Worm (Caenorhabditis elegans): ENCODE measurements around the gene F57H12.5.
A peak's percentile ranks its signal among the peaks of the same experiment; 100 is the strongest.

Gene F57H12.5

ce11 chrIV:8005376-8005775 is 38.3 kb downstream of the F57H12.5 start:
- TF ChIP-seq blmp-1 (tag; optimal IDR thresholded peaks at IDR 0.05) (no peak), zip-8 (tag; optimal IDR thresholded peaks at IDR 0.05) (no peak), snpc-4 (tag; optimal IDR thresholded peaks at IDR 0.05) (no peak), pha-4 (tag; optimal IDR thresholded peaks at IDR 0.05) (no peak), unc-39 (tag; optimal IDR thresholded peaks at IDR 0.05) (no peak), ztf-11 (tag; optimal IDR thresholded peaks at IDR 0.05) (no peak), sptf-1 (tag; optimal IDR thresholded peaks at IDR 0.05) (no peak), drap-1 (GFP tag; optimal IDR thresholded peaks at IDR 0.05) (no peak), ceh-83 (GFP tag; optimal IDR thresholded peaks at IDR 0.05) (no peak), ceh-39 (tag; optimal IDR thresholded peaks at IDR 0.05) (no peak), unc-62 (GFP tag; optimal IDR thresholded peaks at IDR 0.05) (no peak)

DNA sequence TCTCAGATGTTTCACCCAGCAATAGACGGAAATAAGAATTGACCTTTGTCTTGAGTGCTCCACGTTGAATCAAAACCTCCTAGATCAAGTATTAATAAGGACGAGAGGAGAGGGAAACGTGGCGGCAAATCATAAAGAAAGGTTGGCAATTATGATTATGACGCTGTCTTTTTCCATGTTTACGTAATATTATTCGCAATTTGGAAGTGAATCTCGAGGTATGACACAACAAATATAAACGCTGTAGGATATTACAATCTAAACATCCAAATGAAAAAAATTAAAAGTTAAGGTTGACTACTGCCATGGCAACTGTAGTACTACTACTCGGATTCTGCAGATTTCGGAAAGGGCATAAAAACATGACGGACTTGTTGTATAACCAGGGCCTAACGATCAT is 39.1 kb downstream of the F57H12.5 start:
- TF ChIP-seq sem-2 (GFP tag; optimal IDR thresholded peaks at IDR 0.05) (no peak), elt-1 (tag; optimal IDR thresholded peaks at IDR 0.05; ENCODE audit: borderline replicate concordance, insufficient read depth) (no peak), ham-2 (GFP tag; optimal IDR thresholded peaks at IDR 0.05) (no peak), nhr-2 (tag; optimal IDR thresholded peaks at IDR 0.05) (peak; percentile 68), bed-3 (GFP tag; optimal IDR thresholded peaks at IDR 0.05) (no peak), zip-8 (tag; optimal IDR thresholded peaks at IDR 0.05) (peak; percentile 51), ces-1 (GFP tag; optimal IDR thresholded peaks at IDR 0.05) (no peak), pha-4 (tag; optimal IDR thresholded peaks at IDR 0.05) (no peak)

DNA sequence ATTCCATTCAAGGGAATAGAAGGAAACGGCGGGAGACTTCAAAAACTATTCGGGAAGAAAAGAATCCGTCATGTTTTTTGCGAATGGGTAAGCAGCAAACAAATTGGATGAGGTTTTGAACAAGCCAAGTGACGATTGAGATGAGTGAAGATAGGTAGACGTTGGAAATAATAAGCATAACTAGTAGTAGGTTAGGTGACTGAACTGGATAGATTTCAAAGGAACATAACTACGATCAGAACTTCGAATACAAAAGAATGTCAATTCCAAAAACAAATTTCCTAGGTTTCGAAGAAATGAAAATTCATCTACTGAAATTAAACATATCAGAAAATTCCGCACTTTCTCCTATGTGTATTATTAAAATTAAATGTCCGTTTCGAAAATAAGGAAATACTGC is 40.4 kb downstream of the F57H12.5 start:
- TF ChIP-seq ceh-43 (GFP tag; optimal IDR thresholded peaks at IDR 0.05), result no peak
- TF ChIP-seq drap-1 (GFP tag; optimal IDR thresholded peaks at IDR 0.05), result no peak
- TF ChIP-seq mep-1 (tag; optimal IDR thresholded peaks at IDR 0.05), result no peak
- TF ChIP-seq flh-1 (GFP tag; optimal IDR thresholded peaks at IDR 0.05), result no peak
- no peak for TF ChIP-seq ztf-11 (tag; optimal IDR thresholded peaks at IDR 0.05)
- TF ChIP-seq lin-32 (GFP tag; optimal IDR thresholded peaks at IDR 0.05), result no peak
- TF ChIP-seq M03D4.4 (tag; optimal IDR thresholded peaks at IDR 0.05), result no peak
- no peak for TF ChIP-seq nhr-28 (tag; optimal IDR thresholded peaks at IDR 0.05)

DNA sequence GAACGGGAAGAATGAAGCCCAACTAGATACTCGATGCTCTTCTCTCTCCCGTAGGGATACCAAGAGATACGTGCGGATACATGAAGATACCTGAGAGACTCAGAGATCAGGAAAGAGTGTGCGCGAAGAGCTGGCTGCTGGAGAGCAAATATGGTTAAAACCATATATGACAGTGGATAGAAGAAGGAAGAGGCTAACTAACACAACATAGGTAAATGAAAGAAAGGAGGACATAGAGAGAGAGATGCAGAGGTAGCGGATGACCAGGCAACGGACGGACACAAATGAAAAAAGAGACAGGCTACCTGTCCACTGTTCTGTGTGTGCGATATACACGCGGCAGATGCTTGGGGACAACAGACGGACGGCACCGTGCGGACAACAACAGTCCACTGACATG is 41.0 kb downstream of the F57H12.5 start:
- no peak for TF ChIP-seq nhr-28 (tag; optimal IDR thresholded peaks at IDR 0.05)
- no peak for TF ChIP-seq elt-3 (tag; optimal IDR thresholded peaks at IDR 0.05)
- no peak for TF ChIP-seq zip-8 (tag; optimal IDR thresholded peaks at IDR 0.05)
- TF ChIP-seq nhr-12 (tag; optimal IDR thresholded peaks at IDR 0.05), result no peak
- no peak for TF ChIP-seq ces-1 (GFP tag; optimal IDR thresholded peaks at IDR 0.05)
- no peak for TF ChIP-seq unc-62 (GFP tag; optimal IDR thresholded peaks at IDR 0.05)
- no peak for TF ChIP-seq lin-32 (GFP tag; optimal IDR thresholded peaks at IDR 0.05)
- TF ChIP-seq sem-2 (GFP tag; optimal IDR thresholded peaks at IDR 0.05), result no peak
- no peak for TF ChIP-seq lsy-2 (tag; optimal IDR thresholded peaks at IDR 0.05)
- TF ChIP-seq ham-2 (GFP tag; optimal IDR thresholded peaks at IDR 0.05), result peak; percentile 63
- TF ChIP-seq ztf-11 (tag; optimal IDR thresholded peaks at IDR 0.05), result no peak
- TF ChIP-seq ceh-39 (tag; optimal IDR thresholded peaks at IDR 0.05), result no peak
- peak; percentile 98 for TF ChIP-seq nhr-2 (tag; optimal IDR thresholded peaks at IDR 0.05)
- no peak for TF ChIP-seq M03D4.4 (tag; optimal IDR thresholded peaks at IDR 0.05)
- no peak for TF ChIP-seq blmp-1 (tag; optimal IDR thresholded peaks at IDR 0.05)
- TF ChIP-seq nhr-237 (tag; optimal IDR thresholded peaks at IDR 0.05), result no peak
- no peak for TF ChIP-seq hlh-1 (tag; optimal IDR thresholded peaks at IDR 0.05)
- TF ChIP-seq unc-120 (tag; optimal IDR thresholded peaks at IDR 0.05; ENCODE audit: poor library complexity, severe bottlenecking), result no peak
- no peak for TF ChIP-seq flh-1 (GFP tag; optimal IDR thresholded peaks at IDR 0.05)
- TF ChIP-seq mls-2 (tag; optimal IDR thresholded peaks at IDR 0.05), result peak; percentile 0
- TF ChIP-seq mab-5 (tag; optimal IDR thresholded peaks at IDR 0.05), result no peak
- TF ChIP-seq drap-1 (GFP tag; optimal IDR thresholded peaks at IDR 0.05), result no peak
- no peak for TF ChIP-seq lin-13 (tag; optimal IDR thresholded peaks at IDR 0.05)
- TF ChIP-seq snpc-4 (tag; optimal IDR thresholded peaks at IDR 0.05), result no peak
- no peak for TF ChIP-seq ceh-43 (GFP tag; optimal IDR thresholded peaks at IDR 0.05)
- no peak for TF ChIP-seq unc-39 (tag; optimal IDR thresholded peaks at IDR 0.05)
- TF ChIP-seq bed-3 (GFP tag; optimal IDR thresholded peaks at IDR 0.05), result no peak
- no peak for TF ChIP-seq nhr-76 (tag; optimal IDR thresholded peaks at IDR 0.05)
- TF ChIP-seq cnd-1 (tag; optimal IDR thresholded peaks at IDR 0.05), result peak; percentile 17
- no peak for TF ChIP-seq pha-4 (tag; optimal IDR thresholded peaks at IDR 0.05)
- TF ChIP-seq ceh-83 (GFP tag; optimal IDR thresholded peaks at IDR 0.05), result no peak
- TF ChIP-seq tbx-8 (GFP tag; optimal IDR thresholded peaks at IDR 0.05), result no peak

Data from whole organism, mixed stage, embryonic.